Fruit fly (Drosophila melanogaster) whole organism, wandering third instar larva: Measurements from ENCODE around the gene CG8202.

Experiments used
- Abd-B ChIP-seq: fragments of >200 bp; optimal IDR thresholded peaks from 2 replicates; lab custom pipeline; 2017; ENCODE audit warnings: missing biosample characterization, missing genetic modification characterization
- CG32264 ChIP-seq: fragments of 200-800 bp; sonication (Bioruptor generic); optimal IDR thresholded peaks from 2 replicates; lab custom pipeline; 2016; ENCODE audit warnings: missing biosample characterization, missing genetic modification characterization
- CG9705 ChIP-seq: fragments of 200-800 bp; sonication (Bioruptor generic); optimal IDR thresholded peaks from 2 replicates; lab custom pipeline; 2018; ENCODE audit warnings: missing biosample characterization, mild to moderate bottlenecking, missing genetic modification characterization
- Dfd ChIP-seq: fragments of >200 bp; optimal IDR thresholded peaks from 2 replicates; lab custom pipeline; 2017; ENCODE audit warnings: missing biosample characterization, missing genetic modification characterization
- GATAd ChIP-seq: sonication (Bioruptor generic); optimal IDR thresholded peaks from 2 replicates; lab custom pipeline; 2016; ENCODE audit warnings: missing biosample characterization, missing genetic modification characterization
- HLH106 ChIP-seq: fragments of 200-800 bp; optimal IDR thresholded peaks from 3 replicates; lab custom pipeline; 2019; ENCODE audit warnings: missing biosample characterization, mild to moderate bottlenecking, missing genetic modification characterization, moderate library complexity
- Hnf4 ChIP-seq: fragments of 200-800 bp; sonication (Bioruptor generic); optimal IDR thresholded peaks from 2 replicates; lab custom pipeline; 2016; ENCODE audit warnings: missing biosample characterization, mild to moderate bottlenecking, missing genetic modification characterization
- Hr78 ChIP-seq: fragments of >200 bp; optimal IDR thresholded peaks from 2 replicates; lab custom pipeline; 2017; ENCODE audit warnings: missing biosample characterization, missing genetic modification characterization
- Mio ChIP-seq: sonication (Bioruptor generic); optimal IDR thresholded peaks from 2 replicates; lab custom pipeline; 2016; ENCODE audit warnings: missing biosample characterization, missing genetic modification characterization
- N ChIP-seq: fragments of >200 bp; optimal IDR thresholded peaks from 2 replicates; lab custom pipeline; 2018; ENCODE audit warnings: missing biosample characterization, missing external identifiers, missing genetic modification characterization
- OdsH ChIP-seq: fragments of 200-800 bp; sonication (Bioruptor generic); optimal IDR thresholded peaks from 2 replicates; lab custom pipeline; 2016; ENCODE audit warnings: missing biosample characterization, mild to moderate bottlenecking, missing genetic modification characterization
- Rel ChIP-seq, 2 experiments: fragments of 200-800 bp; sonication (Bioruptor generic) in 1 of 2; optimal IDR thresholded peaks; 2 replicates in 1 of 2; 3 replicates in 1 of 2; lab custom pipeline; 2016 to 2019; ENCODE audit warnings: mild to moderate bottlenecking in 2 of 2, missing biosample characterization in 2 of 2, missing genetic modification characterization in 2 of 2, moderate library complexity in 1 of 2
- Sp1 ChIP-seq: fragments of 200-800 bp; sonication (Bioruptor generic); optimal IDR thresholded peaks from 3 replicates; lab custom pipeline; 2019; ENCODE audit warnings: missing biosample characterization, mild to moderate bottlenecking, missing genetic modification characterization, moderate library complexity
- Vsx2 ChIP-seq: fragments of 200-300, 225-300 bp; sonication (Bioruptor generic); optimal IDR thresholded peaks from 2 replicates; lab custom pipeline; 2018; ENCODE audit warnings: missing biosample characterization, missing genetic modification characterization; ENCODE audit not compliant: partially characterized antibody
- dl ChIP-seq, 2 experiments: fragments of 175-275, 200-275 bp in 1 of 2; fragments of 200-275 bp in 1 of 2; sonication (Bioruptor generic); optimal IDR thresholded peaks; lab custom pipeline; 2018; ENCODE audit warnings: mild to moderate bottlenecking in 2 of 2, missing biosample characterization in 2 of 2, missing genetic modification characterization in 2 of 2, moderate library complexity in 2 of 2; ENCODE audit not compliant: partially characterized antibody in 2 of 2, insufficient read depth in 1 of 2
- dmrt93B ChIP-seq: fragments of 200-800 bp; sonication (Bioruptor generic); optimal IDR thresholded peaks from 2 replicates; lab custom pipeline; 2018; ENCODE audit warnings: missing biosample characterization, mild to moderate bottlenecking, missing genetic modification characterization
- dsf ChIP-seq: sonication (Bioruptor generic); optimal IDR thresholded peaks from 2 replicates; lab custom pipeline; 2016; ENCODE audit warnings: missing biosample characterization, missing genetic modification characterization, borderline replicate concordance
- ey ChIP-seq: fragments of 200-800 bp; sonication (Bioruptor generic); optimal IDR thresholded peaks from 2 replicates; lab custom pipeline; 2016; ENCODE audit warnings: missing biosample characterization, missing genetic modification characterization
- foxo ChIP-seq, 2 experiments: fragments of 200-800 bp; sonication (Bioruptor generic); optimal IDR thresholded peaks; 2 replicates in 1 of 2; 3 replicates in 1 of 2; lab custom pipeline; 2016 to 2017; ENCODE audit warnings: missing biosample characterization in 2 of 2, missing genetic modification characterization in 2 of 2
- fru ChIP-seq: fragments of 200-800 bp; sonication (Bioruptor generic); optimal IDR thresholded peaks from 3 replicates; lab custom pipeline; 2016; ENCODE audit warnings: missing biosample characterization, mild to moderate bottlenecking, missing genetic modification characterization
- h ChIP-seq: fragments of 200-800 bp; sonication (Bioruptor generic); optimal IDR thresholded peaks from 3 replicates; lab custom pipeline; 2016; ENCODE audit warnings: missing biosample characterization, mild to moderate bottlenecking, missing genetic modification characterization
- jim ChIP-seq: fragments of 175-275, 200-325 bp; sonication (Bioruptor generic); optimal IDR thresholded peaks from 2 replicates; lab custom pipeline; 2016; ENCODE audit warnings: missing biosample characterization, mild to moderate bottlenecking, missing genetic modification characterization
- lola ChIP-seq: fragments of >200 bp; optimal IDR thresholded peaks from 2 replicates; lab custom pipeline; 2017; ENCODE audit warnings: missing biosample characterization, missing genetic modification characterization
- pan ChIP-seq: fragments of >200 bp; optimal IDR thresholded peaks from 2 replicates; lab custom pipeline; 2017
- psq ChIP-seq: fragments of 200-800 bp; sonication (Bioruptor generic); optimal IDR thresholded peaks from 3 replicates; lab custom pipeline; 2017; ENCODE audit warnings: missing biosample characterization, mild to moderate bottlenecking, missing genetic modification characterization, moderate library complexity
- rgr ChIP-seq: fragments of 200-800 bp; sonication (Bioruptor generic); optimal IDR thresholded peaks from 3 replicates; lab custom pipeline; 2016; ENCODE audit warnings: missing biosample characterization, mild to moderate bottlenecking, missing genetic modification characterization
- tai ChIP-seq: sonication (Bioruptor generic); optimal IDR thresholded peaks from 2 replicates; lab custom pipeline; 2016; ENCODE audit warnings: missing biosample characterization, missing genetic modification characterization
- usp ChIP-seq: fragments of >200 bp; optimal IDR thresholded peaks from 2 replicates; lab custom pipeline; 2017; ENCODE audit warnings: missing biosample characterization, missing genetic modification characterization
- woc ChIP-seq: sonication (Bioruptor generic); optimal IDR thresholded peaks from 2 replicates; lab custom pipeline; 2016; ENCODE audit warnings: missing biosample characterization, mild to moderate bottlenecking, missing genetic modification characterization

CG8202 gene

dm6 chr3R:8779823-8780222 lies 47.9 kb downstream of the CG8202 start, which contains the start of gene CG33191:
CG33191 (minus strand) TSS chr3R:8779923.
- TF ChIP-seq Hr78 (GFP tag; lab: Kevin White, UChicago) (no peak), lola (GFP tag; lab: Kevin White, UChicago) (no peak), Rel (GFP tag; optimal IDR thresholded peaks at IDR 0.05; lab: Kevin White, UChicago) (no peak), Rel (tag; optimal IDR thresholded peaks at IDR 0.05; lab: Kevin White, UChicago) (no peak), dsf (no peak), pan (lab: Kevin White, UChicago) (no peak), woc (GFP tag; lab: Kevin White, UChicago) (no peak), ey (no peak), psq (GFP tag; lab: Kevin White, UChicago) (no peak), Mio (GFP tag; lab: Kevin White, UChicago) (no peak), Hnf4 (no peak), CG32264 (GFP tag; lab: Kevin White, UChicago) (no peak), h (no peak), Abd-B (GFP tag; lab: Kevin White, UChicago) (no peak), Vsx2 (GFP tag; lab: Kevin White, UChicago) (no peak), rgr (GFP tag; lab: Kevin White, UChicago) (no peak), GATAd (no peak), dmrt93B (GFP tag; lab: Kevin White, UChicago) (no peak), dl (GFP tag; optimal IDR thresholded peaks at IDR 0.05; lab: Kevin White, UChicago; ENCODE audit: insufficient read depth in 1 of 2, partially characterized antibody in 2 of 2) (no peak)
- TF ChIP-seq, all 38 proteins: peak for 0

- TF ChIP-seq Dfd (GFP tag; lab: Kevin White, UChicago) = no peak
- no peak for TF ChIP-seq ey
- TF ChIP-seq N = no peak
- no peak for TF ChIP-seq pan (lab: Kevin White, UChicago)
- TF ChIP-seq Rel (GFP tag; optimal IDR thresholded peaks at IDR 0.05; lab: Kevin White, UChicago) = no peak
- TF ChIP-seq Rel (tag; optimal IDR thresholded peaks at IDR 0.05; lab: Kevin White, UChicago) = no peak
- no peak for TF ChIP-seq OdsH
- no peak for TF ChIP-seq tai (GFP tag; lab: Kevin White, UChicago)
- TF ChIP-seq lola (GFP tag; lab: Kevin White, UChicago) = no peak
- no peak for TF ChIP-seq Abd-B (GFP tag; lab: Kevin White, UChicago)
- TF ChIP-seq usp (GFP tag; lab: Kevin White, UChicago) = no peak
- TF ChIP-seq foxo (GFP tag; optimal IDR thresholded peaks at IDR 0.05; lab: Kevin White, UChicago) = no peak
- no peak for TF ChIP-seq jim (GFP tag; lab: Kevin White, UChicago)
- no peak for TF ChIP-seq fru (GFP tag; lab: Kevin White, UChicago)
- TF ChIP-seq rgr (GFP tag; lab: Kevin White, UChicago) = no peak
- TF ChIP-seq HLH106 (tag; lab: Kevin White, UChicago) = no peak
- no peak for TF ChIP-seq Hnf4
Measured at dm6 chr3R:8780689-8781088, 48.8 kb downstream of the CG8202 start, which contains the start of gene CG33189. CG33189 (minus strand) TSS chr3R:8780789.

- TF ChIP-seq CG9705 (GFP tag; lab: Kevin White, UChicago) (no peak), Sp1 (GFP tag; lab: Kevin White, UChicago) (no peak), GATAd (no peak), Abd-B (GFP tag; lab: Kevin White, UChicago) (no peak)
Measured at dm6 chr3R:8784788-8785187, 52.9 kb downstream of the CG8202 start.
